Fruit fly (Drosophila melanogaster): ENCODE data around the gene betaTub97EF.
"Not testable (repeated sequence)": the region's sequence is repeated elsewhere in the genome, so short reads cannot be mapped to it uniquely, and the experiment has no call there.

DNA sequence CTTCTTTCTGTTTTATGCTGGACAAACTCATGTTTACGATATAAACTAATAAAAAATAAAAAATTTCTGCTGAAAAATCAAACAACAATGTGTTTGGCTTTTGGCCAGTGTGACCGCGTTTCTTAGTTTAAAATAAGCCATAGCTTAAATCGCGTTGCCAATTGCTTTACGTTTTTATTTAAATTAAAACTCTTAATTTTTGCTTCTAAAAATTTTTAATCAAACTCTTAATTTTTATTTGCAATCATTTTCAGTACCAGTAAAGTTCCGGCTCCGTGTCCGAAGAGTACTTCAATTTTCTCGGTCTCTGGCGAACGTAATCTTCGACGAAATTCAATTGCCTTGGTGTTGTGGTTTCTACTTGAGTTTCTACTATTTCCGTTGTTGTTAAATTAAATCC, 29.0 kb downstream of the betaTub97EF start, which contains the start of the genes CG42487 and CG4884:
- not testable (repeated sequence) for TF ChIP-seq Myc, insv, h, psq, ttk, Sin3A (optimal IDR thresholded peaks at IDR 0.05)

Data from Kc167 (cell line).